Fruit fly (Drosophila melanogaster) whole organism, adult: ENCODE results near the gene CG34171.

Source experiments
- CG11617 ChIP-seq: fragments of 200-800 bp; sonication (Bioruptor generic); optimal IDR thresholded peaks from 2 replicates; lab custom pipeline; 2017; ENCODE audit warnings: mild to moderate bottlenecking, missing biosample characterization, missing genetic modification reagents, missing genetic modification characterization
- CG12768 ChIP-seq: fragments of 200-800 bp; sonication (Bioruptor generic); optimal IDR thresholded peaks from 2 replicates; lab custom pipeline; 2017; ENCODE audit warnings: missing biosample characterization, missing genetic modification characterization, mild to moderate bottlenecking, moderate library complexity, missing genetic modification reagents
- CG14711 ChIP-seq: fragments of 200-800 bp; sonication (Bioruptor generic); optimal IDR thresholded peaks from 2 replicates; lab custom pipeline; 2018; ENCODE audit warnings: missing biosample characterization, mild to moderate bottlenecking, missing genetic modification characterization, moderate library complexity
- CG1620 ChIP-seq: fragments of 200-800 bp; sonication (Bioruptor generic); optimal IDR thresholded peaks from 2 replicates; lab custom pipeline; 2016; ENCODE audit warnings: missing biosample characterization, missing genetic modification characterization
- CG33017 ChIP-seq: fragments of 200-800 bp; sonication (Bioruptor generic); optimal IDR thresholded peaks from 2 replicates; lab custom pipeline; 2018; ENCODE audit warnings: missing biosample characterization, mild to moderate bottlenecking, missing genetic modification characterization, moderate library complexity
- CG5204 ChIP-seq: fragments of 200-800 bp; sonication (Bioruptor generic); optimal IDR thresholded peaks from 2 replicates; lab custom pipeline; 2016; ENCODE audit warnings: missing biosample characterization, missing genetic modification characterization
- CG7045 ChIP-seq: fragments of 200-800 bp; sonication (Bioruptor generic); optimal IDR thresholded peaks from 2 replicates; lab custom pipeline; 2017; ENCODE audit warnings: missing biosample characterization, mild to moderate bottlenecking, missing genetic modification characterization
- CG7101 ChIP-seq: fragments of 200-800 bp; sonication (Bioruptor generic); optimal IDR thresholded peaks from 2 replicates; lab custom pipeline; 2018; ENCODE audit warnings: missing biosample characterization, mild to moderate bottlenecking, missing genetic modification characterization, moderate library complexity
- Clk ChIP-seq: fragments of 200-800 bp; sonication (Bioruptor generic); optimal IDR thresholded peaks from 2 replicates; lab custom pipeline; 2017; ENCODE audit warnings: missing biosample characterization, missing genetic modification characterization
- Crg-1 ChIP-seq: fragments of 200-800 bp; sonication (Bioruptor generic); optimal IDR thresholded peaks from 2 replicates; lab custom pipeline; 2016; ENCODE audit warnings: missing biosample characterization, missing genetic modification characterization
- Hr96 ChIP-seq: fragments of 200-800 bp; sonication (Bioruptor generic); optimal IDR thresholded peaks from 2 replicates; lab custom pipeline; 2016; ENCODE audit warnings: missing biosample characterization, missing genetic modification characterization
- Mnt ChIP-seq: fragments of 200-800 bp; sonication (Bioruptor generic); optimal IDR thresholded peaks from 2 replicates; lab custom pipeline; 2016; ENCODE audit warnings: missing biosample characterization, mild to moderate bottlenecking, missing genetic modification characterization
- bab1 ChIP-seq: fragments of 200-800 bp; sonication (Bioruptor generic); optimal IDR thresholded peaks from 3 replicates; lab custom pipeline; 2019; ENCODE audit warnings: missing biosample characterization, mild to moderate bottlenecking, missing genetic modification characterization, moderate library complexity
- cic ChIP-seq: fragments of 200-800 bp; sonication (Bioruptor generic); optimal IDR thresholded peaks from 2 replicates; lab custom pipeline; 2017; ENCODE audit warnings: missing biosample characterization, mild to moderate bottlenecking, missing genetic modification characterization, moderate library complexity
- cnc ChIP-seq, 2 experiments: fragments of >200 bp; optimal IDR thresholded peaks; 2 replicates each; lab custom pipeline; 2017
- kay ChIP-seq: fragments of 200-800 bp; sonication (Bioruptor generic); peaks from one replicate; lab custom pipeline; 2016; ENCODE audit warnings: missing biosample characterization, missing genetic modification characterization, borderline replicate concordance
- ovo ChIP-seq: fragments of 200-800 bp; sonication (Bioruptor generic); optimal IDR thresholded peaks from 2 replicates; lab custom pipeline; 2016; ENCODE audit warnings: missing biosample characterization, missing genetic modification characterization
- pad ChIP-seq: fragments of 200-800 bp; sonication (Bioruptor generic); optimal IDR thresholded peaks from 3 replicates; lab custom pipeline; 2017; ENCODE audit warnings: missing biosample characterization, missing genetic modification characterization, mild to moderate bottlenecking, moderate library complexity, missing genetic modification reagents
- tj ChIP-seq: fragments of 200-800 bp; sonication (Bioruptor generic); optimal IDR thresholded peaks from 3 replicates; lab custom pipeline; 2017; ENCODE audit warnings: missing biosample characterization, mild to moderate bottlenecking, missing genetic modification characterization, moderate library complexity
- toe ChIP-seq: fragments of 200-800 bp; sonication (Bioruptor generic); optimal IDR thresholded peaks from 2 replicates; lab custom pipeline; 2016; ENCODE audit warnings: missing biosample characterization, missing genetic modification characterization

CG34171 gene

DNA sequence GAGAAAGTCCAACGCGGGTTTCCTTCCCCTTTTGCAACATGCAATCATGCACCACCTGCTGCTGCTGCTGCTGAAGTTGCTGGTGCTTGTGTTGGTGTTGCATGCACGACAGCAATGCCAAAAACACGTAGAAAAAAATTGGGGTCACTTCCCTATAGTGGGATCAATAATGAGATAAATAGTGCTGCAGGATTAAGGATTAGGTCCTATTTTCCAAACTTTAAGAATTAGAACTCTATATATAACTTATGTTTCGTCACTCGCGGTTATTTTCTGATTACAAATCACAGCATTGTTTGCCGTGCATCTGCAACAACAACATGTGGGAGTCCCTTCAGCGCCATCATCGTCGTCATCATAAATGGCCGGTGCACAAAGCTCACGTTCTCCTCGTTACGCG is 34.0 kb upstream of the CG34171 start:
- TF ChIP-seq CG33017 (tag; lab: Kevin White, UChicago) (no peak), cnc (optimal IDR thresholded peaks at IDR 0.05; lab: Kevin White, UChicago) (no peak), toe (GFP tag; lab: Kevin White, UChicago) (no peak)

DNA sequence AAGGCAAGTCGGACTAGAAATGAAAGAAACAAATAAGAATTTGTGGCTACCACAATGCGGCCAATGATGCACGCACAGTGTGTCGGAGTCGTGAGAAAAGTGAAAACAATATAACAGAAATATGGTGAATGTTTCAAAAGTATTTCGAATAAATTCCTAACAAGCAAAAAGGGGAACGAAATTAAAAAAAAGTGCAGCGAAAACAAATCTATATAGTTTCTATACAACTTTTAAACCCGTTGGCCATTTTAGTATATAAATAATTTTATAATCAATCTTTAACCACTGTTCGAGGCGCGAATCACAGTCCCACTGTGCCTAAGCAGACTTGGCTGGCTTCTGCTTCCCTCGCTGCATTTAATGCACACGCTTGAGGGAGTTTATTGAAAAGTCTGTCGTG is 33.2 kb upstream of the CG34171 start:
- TF ChIP-seq pad (GFP tag; lab: Kevin White, UChicago) (no peak), Mnt (GFP tag; lab: Kevin White, UChicago) (no peak), CG12768 (GFP tag; lab: Kevin White, UChicago) (no peak), toe (GFP tag; lab: Kevin White, UChicago) (no peak), CG14711 (tag; lab: Kevin White, UChicago) (no peak)

DNA sequence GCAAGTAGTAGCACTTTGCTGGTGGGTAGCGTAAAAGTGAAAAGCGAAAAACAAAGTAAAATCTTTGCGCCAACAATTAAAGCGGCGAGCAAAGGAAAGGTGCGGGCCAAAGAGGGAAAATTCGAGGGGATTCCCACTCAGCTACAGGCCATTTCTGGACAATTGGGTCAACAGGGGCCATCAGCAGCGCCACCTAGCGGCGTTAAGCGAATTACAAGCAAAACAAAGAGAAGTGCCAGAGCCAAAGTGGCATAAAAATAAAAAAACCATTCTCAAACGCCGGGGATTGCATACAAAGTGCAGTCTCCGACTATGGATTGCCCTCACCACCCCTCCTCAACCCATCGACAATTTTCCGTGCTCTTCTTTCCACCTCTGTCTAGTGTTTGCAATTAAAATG is 30.4 kb upstream of the CG34171 start:
- TF ChIP-seq bab1 (no peak), cnc (optimal IDR thresholded peaks at IDR 0.05; lab: Kevin White, UChicago) (no peak), pad (GFP tag; lab: Kevin White, UChicago) (no peak), toe (GFP tag; lab: Kevin White, UChicago) (no peak), CG1620 (GFP tag; lab: Kevin White, UChicago) (no peak), ovo (no peak), CG7045 (GFP tag; lab: Kevin White, UChicago) (no peak), Hr96 (GFP tag; lab: Kevin White, UChicago) (no peak), CG7101 (tag; lab: Kevin White, UChicago) (no peak), CG11617 (no peak)

DNA sequence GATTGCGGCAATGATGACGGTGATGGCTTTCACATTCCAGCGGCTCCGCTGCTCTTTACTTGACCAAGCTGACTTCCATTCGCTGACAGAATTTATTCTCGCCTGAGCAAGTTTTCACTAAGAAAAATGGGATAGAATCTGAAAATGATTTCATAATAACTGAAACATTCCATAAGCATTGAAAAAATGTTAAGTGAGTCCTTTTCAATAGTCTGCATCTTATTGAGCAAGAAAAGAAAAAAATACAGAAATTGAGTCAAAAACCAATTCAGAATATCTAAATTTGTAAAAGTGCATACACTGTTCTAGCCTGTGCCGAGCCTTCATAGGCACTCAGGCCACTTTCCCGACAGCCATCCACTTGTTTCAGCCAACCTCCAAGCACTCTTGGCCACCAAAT is 29.8 kb upstream of the CG34171 start:
- TF ChIP-seq CG7045 (GFP tag; lab: Kevin White, UChicago), result no peak
- TF ChIP-seq Hr96 (GFP tag; lab: Kevin White, UChicago), result no peak
- no peak for TF ChIP-seq Clk (GFP tag; lab: Kevin White, UChicago)
- TF ChIP-seq CG33017 (tag; lab: Kevin White, UChicago), result no peak

DNA sequence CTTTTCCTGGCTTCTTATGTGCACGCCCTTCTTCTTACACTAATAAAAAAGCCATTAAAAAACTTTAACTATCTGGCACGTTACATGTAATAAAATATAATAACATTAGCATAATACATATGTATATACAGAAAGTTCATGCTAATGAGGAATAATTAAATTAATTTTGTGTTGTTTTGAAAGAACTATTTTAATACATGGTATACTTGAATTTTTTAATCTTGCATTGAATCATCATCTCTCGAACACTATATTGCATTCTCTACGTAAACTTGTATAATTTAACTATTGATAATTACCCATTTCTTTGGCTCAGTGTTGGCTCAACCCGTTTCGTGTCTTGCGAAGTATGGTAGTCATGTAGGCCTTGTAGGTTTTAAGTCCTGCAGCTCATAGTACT is 25.6 kb upstream of the CG34171 start:
- TF ChIP-seq CG33017 (tag; lab: Kevin White, UChicago), result no peak
- no peak for TF ChIP-seq bab1
- no peak for TF ChIP-seq CG11617
- TF ChIP-seq CG1620 (GFP tag; lab: Kevin White, UChicago), result no peak
- TF ChIP-seq CG5204 (GFP tag; lab: Kevin White, UChicago), result no peak
- TF ChIP-seq cic (GFP tag; lab: Kevin White, UChicago), result no peak
- no peak for TF ChIP-seq cnc (optimal IDR thresholded peaks at IDR 0.05; lab: Kevin White, UChicago)
- TF ChIP-seq Mnt (GFP tag; lab: Kevin White, UChicago), result no peak
- no peak for TF ChIP-seq pad (GFP tag; lab: Kevin White, UChicago)
- no peak for TF ChIP-seq tj
- no peak for TF ChIP-seq CG7045 (GFP tag; lab: Kevin White, UChicago)
- no peak for TF ChIP-seq ovo

DNA sequence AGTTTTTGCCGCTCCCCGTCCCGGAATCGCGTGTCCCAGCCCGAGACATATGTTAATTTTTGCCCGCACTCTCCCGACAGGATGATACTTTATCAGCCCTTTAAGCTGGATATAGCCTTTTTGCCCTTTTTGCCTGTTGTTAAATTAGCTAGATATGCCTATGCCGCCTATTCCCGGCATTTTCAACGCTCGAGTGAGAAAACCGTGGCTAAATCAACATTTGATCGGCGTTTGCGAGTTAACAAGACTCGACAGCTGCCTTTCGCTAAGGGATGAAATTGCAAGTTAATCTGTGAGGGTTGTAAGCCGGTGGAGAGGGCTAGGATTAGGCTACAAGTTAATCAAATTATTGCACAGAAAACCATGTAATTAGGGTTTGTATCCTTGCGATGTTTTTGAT is 22.8 kb upstream of the CG34171 start:
- TF ChIP-seq CG33017 (tag; lab: Kevin White, UChicago) (no peak), CG7101 (tag; lab: Kevin White, UChicago) (no peak), CG7045 (GFP tag; lab: Kevin White, UChicago) (no peak), Clk (GFP tag; lab: Kevin White, UChicago) (no peak), CG14711 (tag; lab: Kevin White, UChicago) (no peak), CG1620 (GFP tag; lab: Kevin White, UChicago) (no peak), kay (GFP tag; lab: Kevin White, UChicago) (no peak), CG11617 (no peak), pad (GFP tag; lab: Kevin White, UChicago) (no peak), Crg-1 (no peak), ovo (no peak)

DNA sequence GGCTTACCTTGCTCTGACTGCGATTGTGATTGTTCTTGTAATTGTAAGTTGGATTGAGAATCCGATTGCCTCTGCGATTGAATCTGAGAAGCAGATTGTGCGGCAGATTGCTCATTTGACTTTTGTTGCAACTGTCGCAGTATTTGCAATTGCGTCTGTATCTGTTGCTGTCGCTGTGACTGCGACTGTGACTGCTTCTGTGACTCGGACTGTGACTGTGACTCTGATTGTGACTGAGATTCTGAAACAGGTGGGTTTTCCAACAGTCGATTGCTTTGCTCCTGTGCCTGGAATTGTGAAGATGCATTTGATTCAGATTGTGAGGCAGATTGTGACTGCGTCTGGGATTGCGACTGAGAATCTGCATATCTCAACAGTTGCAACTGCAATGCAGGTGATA is 20.4 kb upstream of the CG34171 start:
- TF ChIP-seq CG33017 (tag; lab: Kevin White, UChicago), result no peak
- no peak for TF ChIP-seq bab1
- no peak for TF ChIP-seq tj
- no peak for TF ChIP-seq kay (GFP tag; lab: Kevin White, UChicago)
- TF ChIP-seq ovo, result no peak
- TF ChIP-seq CG7045 (GFP tag; lab: Kevin White, UChicago), result no peak
- TF ChIP-seq Hr96 (GFP tag; lab: Kevin White, UChicago), result no peak
- no peak for TF ChIP-seq CG12768 (GFP tag; lab: Kevin White, UChicago)
- TF ChIP-seq CG7101 (tag; lab: Kevin White, UChicago), result no peak
- TF ChIP-seq Crg-1, result no peak

DNA sequence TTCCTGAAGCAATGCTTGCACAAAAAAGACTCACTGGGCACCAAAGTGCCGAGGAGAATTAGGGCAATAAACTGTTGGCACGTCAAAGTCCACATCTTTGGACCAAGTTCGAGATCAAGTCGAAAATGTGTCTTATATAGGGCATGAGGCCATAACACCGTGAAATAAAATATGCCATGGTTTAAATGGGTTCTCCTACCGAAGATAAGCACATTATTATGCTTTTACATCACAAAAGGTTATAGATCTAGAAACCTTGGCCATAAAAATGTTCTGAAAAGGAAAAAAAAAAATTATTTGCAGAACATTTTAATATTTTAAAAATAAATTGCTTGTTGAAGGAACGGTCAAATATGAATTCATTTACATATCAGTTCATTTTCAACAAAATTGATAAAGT is 19.5 kb upstream of the CG34171 start, which contains the start of gene Acp36DE:
Gene Acp36DE (minus strand): TSS at position 101 of the 400 bp plus-strand sequence.
- TF ChIP-seq CG7101 (tag; lab: Kevin White, UChicago) (no peak), Mnt (GFP tag; lab: Kevin White, UChicago) (no peak)
